Worm (Caenorhabditis elegans) whole organism, L4 larva: Measurements from ENCODE around the gene daf-12.

Source experiments
- F26F4.8 ChIP-seq: fragments of 200-800 bp; sonication (Bioruptor generic); conservative IDR thresholded peaks from 2 replicates; pipeline ENCODE4 v1.3.6; 2022; ENCODE audit warnings: missing genetic modification characterization, missing compliant biosample characterization
- T20F7.1 ChIP-seq: fragments of 200-800 bp; sonication (Bioruptor generic); optimal IDR thresholded peaks from 2 replicates; lab custom pipeline; 2018; ENCODE audit warnings: mild to moderate bottlenecking, missing genetic modification characterization, missing compliant biosample characterization
- Y5F2A.4 ChIP-seq: fragments of 200-800 bp; sonication (Bioruptor generic); optimal IDR thresholded peaks from 2 replicates; lab custom pipeline; 2018; ENCODE audit warnings: mild to moderate bottlenecking, missing genetic modification characterization, missing compliant biosample characterization
- aha-1 ChIP-seq: fragments of 150-350 bp; peaks from one replicate; lab custom pipeline; 2014; ENCODE audit warnings: missing biosample characterization, missing genetic modification characterization
- aly-2 ChIP-seq: sonication (generic microtip); optimal IDR thresholded peaks from 2 replicates; lab custom pipeline; 2018; ENCODE audit warnings: missing biosample characterization, missing genetic modification characterization
- ceh-28 ChIP-seq: fragments of 150-350 bp; optimal IDR thresholded peaks from 2 replicates; lab custom pipeline; 2014; ENCODE audit warnings: missing biosample characterization, missing genetic modification reagents, missing genetic modification characterization
- ceh-62 ChIP-seq: sonication (generic microtip); optimal IDR thresholded peaks from 2 replicates; lab custom pipeline; 2017; ENCODE audit warnings: missing biosample characterization, missing genetic modification characterization
- ces-1 ChIP-seq: fragments of 150-350 bp; sonication (generic microtip); optimal IDR thresholded peaks from 4 replicates; lab custom pipeline; 2014; ENCODE audit warnings: missing biosample characterization, missing genetic modification reagents, missing genetic modification characterization
- daf-16 ChIP-seq, 3 experiments: sonication (generic microtip); optimal IDR thresholded peaks; 2 replicates each; lab custom pipeline; 2016 to 2017; ENCODE audit warnings: missing genetic modification characterization in 3 of 3, missing genetic modification reagents in 3 of 3, mild to moderate bottlenecking in 2 of 3, missing compliant biosample characterization in 2 of 3, missing biosample characterization in 1 of 3, moderate library complexity in 1 of 3
- daf-8 ChIP-seq: fragments of 200-800 bp; sonication (Bioruptor generic); IDR thresholded peaks from 2 replicates; pipeline ENCODE4 v1.3.6; 2022; ENCODE audit warnings: missing genetic modification characterization, missing compliant biosample characterization
- dmd-6 ChIP-seq: fragments of 200-800 bp; sonication (Bioruptor generic); IDR thresholded peaks from 2 replicates; pipeline ENCODE4 v1.3.6; 2022; ENCODE audit warnings: missing genetic modification reagents, missing genetic modification characterization, missing compliant biosample characterization
- dve-1 ChIP-seq: sonication (generic microtip); optimal IDR thresholded peaks from 2 replicates; lab custom pipeline; 2017; ENCODE audit warnings: antibody characterized with exemption, mild to moderate bottlenecking, missing genetic modification characterization, missing compliant biosample characterization; ENCODE audit not compliant: insufficient read depth
- hlh-11 ChIP-seq: fragments of 200-800 bp; sonication (Bioruptor generic); optimal IDR thresholded peaks from 2 replicates; lab custom pipeline; 2018; ENCODE audit warnings: mild to moderate bottlenecking, missing genetic modification characterization, missing compliant biosample characterization
- hlh-30 ChIP-seq: sonication (generic microtip); optimal IDR thresholded peaks from 2 replicates; lab custom pipeline; 2017; ENCODE audit warnings: antibody characterized with exemption, mild to moderate bottlenecking, missing genetic modification characterization, missing compliant biosample characterization; ENCODE audit not compliant: insufficient read depth
- hmg-1.1 ChIP-seq: fragments of 200-800 bp; sonication (Bioruptor generic); IDR thresholded peaks from 2 replicates; pipeline ENCODE4 v1.3.6; 2022; ENCODE audit warnings: missing genetic modification reagents, missing genetic modification characterization, missing compliant biosample characterization
- lin-15B ChIP-seq: fragments of 150-350 bp; sonication (generic microtip); optimal IDR thresholded peaks from 3 replicates; lab custom pipeline; 2014; ENCODE audit warnings: missing biosample characterization, missing genetic modification characterization
- lin-38 ChIP-seq: fragments of 200-800 bp; sonication (Bioruptor generic); IDR thresholded peaks from 2 replicates; pipeline ENCODE4 v1.3.6; 2022; ENCODE audit warnings: missing genetic modification reagents, missing genetic modification characterization, missing compliant biosample characterization
- lsy-2 ChIP-seq, 2 experiments: fragments of 150-350 bp in 1 of 2; sonication (generic microtip) in 1 of 2; optimal IDR thresholded peaks; 2 replicates each; lab custom pipeline; 2014 to 2017; ENCODE audit warnings: missing biosample characterization in 2 of 2, missing genetic modification characterization in 2 of 2
- mep-1 ChIP-seq: fragments of 150-350 bp; sonication (generic microtip); optimal IDR thresholded peaks from 3 replicates; lab custom pipeline; 2014; ENCODE audit warnings: missing biosample characterization, missing genetic modification characterization
- nhr-111 ChIP-seq: fragments of 200-800 bp; sonication (Bioruptor generic); optimal IDR thresholded peaks from 2 replicates; lab custom pipeline; 2018; ENCODE audit warnings: mild to moderate bottlenecking, missing genetic modification characterization, missing compliant biosample characterization
- nhr-28 ChIP-seq: fragments of 150-350 bp; optimal IDR thresholded peaks from 2 replicates; lab custom pipeline; 2014; ENCODE audit warnings: missing biosample characterization, missing genetic modification characterization
- nhr-6 ChIP-seq: fragments of 150-350 bp; optimal IDR thresholded peaks from 2 replicates; lab custom pipeline; 2014; ENCODE audit warnings: missing biosample characterization, missing genetic modification characterization
- nhr-76 ChIP-seq: fragments of 150-350 bp; optimal IDR thresholded peaks from 2 replicates; lab custom pipeline; 2014; ENCODE audit warnings: missing biosample characterization, missing genetic modification characterization
- pha-4 ChIP-seq, 2 experiments: fragments of 150-350 bp in 1 of 2; fragments of 200-800 bp in 1 of 2; sonication (Bioruptor generic) in 1 of 2; IDR thresholded peaks in 1 of 2; optimal IDR thresholded peaks in 1 of 2; 2 replicates each; pipeline versions ENCODE4 v1.3.6 to Lab custom; 2014 to 2022; ENCODE audit warnings: missing genetic modification characterization in 2 of 2, missing genetic modification reagents in 2 of 2, missing biosample characterization in 1 of 2, missing compliant biosample characterization in 1 of 2
- php-3 ChIP-seq: fragments of 200-800 bp; sonication (Bioruptor generic); IDR thresholded peaks from 2 replicates; pipeline ENCODE4 v1.3.6; 2022; ENCODE audit warnings: missing genetic modification reagents, missing genetic modification characterization, missing compliant biosample characterization
- pqm-1 ChIP-seq: sonication (generic microtip); optimal IDR thresholded peaks from 2 replicates; lab custom pipeline; 2017; ENCODE audit warnings: missing biosample characterization, missing genetic modification characterization
- sdz-12 ChIP-seq: fragments of 200-800 bp; sonication (Bioruptor generic); optimal IDR thresholded peaks from 2 replicates; lab custom pipeline; 2018; ENCODE audit warnings: mild to moderate bottlenecking, missing genetic modification characterization, missing compliant biosample characterization
- snpc-1.2 ChIP-seq: fragments of 200-800 bp; sonication (Bioruptor generic); IDR thresholded peaks from 2 replicates; pipeline ENCODE4 v1.3.6; 2022; ENCODE audit warnings: missing genetic modification reagents, missing genetic modification characterization, missing compliant biosample characterization
- spr-3 ChIP-seq: fragments of 200-800 bp; sonication (Bioruptor generic); optimal IDR thresholded peaks from 2 replicates; lab custom pipeline; 2018; ENCODE audit warnings: mild to moderate bottlenecking, missing genetic modification characterization, missing compliant biosample characterization
- unc-62 ChIP-seq, 3 experiments: fragments of 150-350 bp in 1 of 3; sonication (generic microtip); optimal IDR thresholded peaks in 2 of 3; peaks in 1 of 3; 1 replicate in 1 of 3; 2 replicates in 2 of 3; lab custom pipeline; 2014 to 2017; ENCODE audit warnings: missing biosample characterization in 3 of 3, missing genetic modification characterization in 3 of 3, missing genetic modification reagents in 3 of 3, missing genotype in 1 of 3
- zip-2 ChIP-seq: fragments of 150-350 bp; optimal IDR thresholded peaks from 2 replicates; lab custom pipeline; 2014; ENCODE audit warnings: missing biosample characterization, missing genetic modification characterization
- ztf-11 ChIP-seq: fragments of 150-350 bp; optimal IDR thresholded peaks from 2 replicates; lab custom pipeline; 2014; ENCODE audit warnings: missing biosample characterization, missing genetic modification characterization

daf-12 gene

DNA sequence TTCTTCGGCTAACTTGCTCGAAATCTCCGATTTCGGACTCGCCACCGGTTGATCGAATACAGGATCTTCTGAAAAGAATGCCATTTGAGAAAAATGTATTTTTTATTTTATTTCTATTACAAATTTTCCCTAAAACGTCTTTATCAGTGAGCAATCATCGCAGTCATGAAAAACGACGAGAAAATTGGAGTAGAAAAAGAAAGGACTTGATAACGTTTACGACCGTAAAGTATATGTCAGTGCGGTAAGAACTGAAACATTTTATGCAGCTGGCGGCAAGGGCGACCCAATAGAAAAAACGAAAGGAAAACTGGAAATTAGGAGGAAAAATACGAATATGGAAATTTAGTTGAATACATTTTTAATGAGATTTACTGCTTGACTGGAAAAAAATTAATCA, 17.9 kb upstream of the daf-12 start:
- TF ChIP-seq dve-1 (tag; lab: Kevin White, UChicago) (peak; percentile 0), nhr-111 (GFP tag; lab: Kevin White, UChicago) (no peak), daf-16 (GFP tag; optimal IDR thresholded peaks at IDR 0.05; lab: Kevin White, UChicago) (no peak), daf-16 (tag; optimal IDR thresholded peaks at IDR 0.05; lab: Kevin White, UChicago) (peak; percentile 20), aha-1 (tag; lab: Kevin White, UChicago) (no peak), hlh-11 (tag; lab: Kevin White, UChicago) (peak; percentile 33), nhr-28 (tag; lab: Kevin White, UChicago) (peak; percentile 40), pqm-1 (tag; lab: Kevin White, UChicago) (peak; percentile 71), dmd-6 (GFP tag; lab: Robert Waterston, UW) (peak; percentile 36; the same call in 1 of the 2 replicates), php-3 (GFP tag; lab: Robert Waterston, UW) (peak; percentile 59; the same call in 1 of the 2 replicates), snpc-1.2 (GFP tag; lab: Robert Waterston, UW) (no peak)

DNA sequence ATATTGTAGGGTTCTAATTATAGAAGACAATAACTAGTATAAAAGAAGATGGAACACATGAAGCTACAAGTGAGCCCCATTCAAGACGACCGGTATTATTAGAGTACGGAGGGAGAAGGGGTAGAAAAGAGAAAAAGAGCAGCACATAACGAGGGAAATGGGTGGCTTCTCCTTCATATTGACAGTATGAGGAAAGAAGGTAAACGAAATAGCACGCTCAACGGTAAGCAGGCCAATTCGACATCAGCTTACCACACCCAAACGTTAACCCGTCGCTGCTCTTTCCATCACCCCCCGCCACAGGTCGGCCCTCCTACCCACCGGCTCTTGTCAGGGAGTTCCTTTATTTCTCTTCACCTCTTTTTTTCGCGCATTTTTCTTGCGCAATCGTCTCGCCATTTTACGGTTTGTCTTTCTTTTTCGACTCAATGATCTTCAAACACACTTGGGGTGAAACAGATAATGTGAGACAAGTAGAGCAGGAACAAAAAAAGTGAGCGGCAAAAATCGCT, 17.0 kb upstream of the daf-12 start:
- no peak for TF ChIP-seq Y5F2A.4 (GFP tag; lab: Kevin White, UChicago)
- no peak for TF ChIP-seq F26F4.8 (GFP tag; lab: Robert Waterston, UW)
- TF ChIP-seq unc-62 (GFP tag; optimal IDR thresholded peaks at IDR 0.05 in 1 of 2; lab: Kevin White, UChicago): peak in 1 of 2 experiments; percentile 68
- no peak for TF ChIP-seq unc-62 (tag; optimal IDR thresholded peaks at IDR 0.05; lab: Kevin White, UChicago)
- TF ChIP-seq zip-2: no peak
- peak; percentile 18; the same call in 1 of the 2 replicates for TF ChIP-seq dmd-6 (GFP tag; lab: Robert Waterston, UW)

DNA sequence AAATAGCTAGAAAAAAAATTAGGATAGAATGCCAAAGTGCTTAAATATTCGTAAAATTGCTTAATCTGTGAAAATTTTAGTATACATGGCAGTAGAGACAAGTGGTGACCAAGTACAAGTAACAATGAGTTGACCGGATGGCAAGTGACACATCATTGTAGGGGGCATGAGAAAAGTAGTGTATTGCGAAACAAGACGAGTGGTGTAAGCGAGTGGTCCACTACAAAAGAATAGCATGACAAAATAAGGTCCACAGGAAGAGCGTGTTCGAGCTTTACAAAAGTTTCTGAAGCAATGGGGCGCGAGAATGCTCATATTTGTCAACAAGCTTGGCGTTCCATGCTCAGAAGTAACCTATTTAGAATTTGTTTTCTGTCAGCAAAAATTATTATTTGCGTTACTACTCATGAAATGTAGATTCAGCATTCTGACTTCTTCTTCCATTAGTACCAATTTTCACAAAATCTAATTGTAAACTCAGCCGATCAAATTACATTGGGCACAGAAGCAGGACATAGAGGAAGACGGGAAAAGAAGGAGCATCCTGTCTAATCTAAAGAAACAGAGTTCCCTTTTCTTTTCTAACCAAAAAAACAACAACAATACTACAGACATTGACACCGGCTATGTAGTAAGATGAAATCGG, 16.0 kb upstream of the daf-12 start:
- peak; percentile 55 for TF ChIP-seq ces-1 (GFP tag; lab: Kevin White, UChicago)
- TF ChIP-seq aly-2 (tag; lab: Kevin White, UChicago): no peak
- no peak for TF ChIP-seq Y5F2A.4 (GFP tag; lab: Kevin White, UChicago)
- peak; percentile 84 for TF ChIP-seq aha-1 (tag; lab: Kevin White, UChicago)
- TF ChIP-seq, all 104 proteins: peak for 2

DNA sequence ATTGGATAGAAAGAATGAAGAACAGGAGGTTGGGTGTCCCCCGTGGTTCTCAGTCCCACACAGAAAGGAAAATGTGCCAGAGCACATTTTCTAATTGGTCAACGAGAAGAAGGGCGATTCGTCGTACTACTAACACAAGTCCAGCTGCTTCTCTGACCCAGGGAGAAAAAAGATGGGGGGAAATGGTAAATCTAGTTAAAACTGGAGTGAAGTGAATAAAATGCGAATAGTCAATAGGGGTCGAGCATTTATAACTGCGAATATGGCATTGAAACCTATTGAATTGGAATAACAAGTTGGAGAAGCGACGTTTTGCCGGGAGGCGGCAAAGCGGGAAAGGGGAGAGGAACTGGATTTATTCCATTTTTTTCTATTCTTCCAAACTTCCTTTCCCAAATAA, 13.1 kb upstream of the daf-12 start:
- TF ChIP-seq spr-3: no peak
- TF ChIP-seq ztf-11 (tag; lab: Kevin White, UChicago): no peak
- no peak for TF ChIP-seq ceh-28
- peak in 1 of 2 experiments; percentile 21 for TF ChIP-seq unc-62 (GFP tag; optimal IDR thresholded peaks at IDR 0.05 in 1 of 2; lab: Kevin White, UChicago)
- TF ChIP-seq unc-62 (tag; optimal IDR thresholded peaks at IDR 0.05; lab: Kevin White, UChicago): no peak

DNA sequence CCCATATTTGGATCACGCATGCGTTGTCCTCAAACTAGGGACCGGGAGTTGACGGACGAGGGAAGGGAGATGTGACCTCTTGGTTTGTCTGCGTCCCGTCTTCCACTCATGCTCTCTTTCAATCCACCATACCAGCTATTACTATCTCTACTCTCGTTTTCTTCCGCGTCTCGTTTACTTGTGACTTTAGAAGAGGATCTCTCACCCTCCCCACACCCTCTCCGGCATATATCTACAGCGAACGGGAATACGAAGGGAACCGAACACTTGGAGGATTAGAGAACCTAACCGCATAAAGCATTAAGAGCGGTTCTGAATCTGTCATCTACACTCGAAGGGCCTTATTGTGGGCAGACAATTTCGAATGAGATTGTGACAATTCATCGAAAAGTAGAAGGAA, 12.6 kb upstream of the daf-12 start:
- TF ChIP-seq unc-62 (GFP tag; optimal IDR thresholded peaks at IDR 0.05 in 1 of 2; lab: Kevin White, UChicago): peak in 1 of 2 experiments; percentile 84
- TF ChIP-seq unc-62 (tag; optimal IDR thresholded peaks at IDR 0.05; lab: Kevin White, UChicago): no peak
- peak; percentile 51 for TF ChIP-seq hlh-30
- no peak for TF ChIP-seq daf-8
- no peak for TF ChIP-seq ceh-62 (tag; lab: Kevin White, UChicago)

DNA sequence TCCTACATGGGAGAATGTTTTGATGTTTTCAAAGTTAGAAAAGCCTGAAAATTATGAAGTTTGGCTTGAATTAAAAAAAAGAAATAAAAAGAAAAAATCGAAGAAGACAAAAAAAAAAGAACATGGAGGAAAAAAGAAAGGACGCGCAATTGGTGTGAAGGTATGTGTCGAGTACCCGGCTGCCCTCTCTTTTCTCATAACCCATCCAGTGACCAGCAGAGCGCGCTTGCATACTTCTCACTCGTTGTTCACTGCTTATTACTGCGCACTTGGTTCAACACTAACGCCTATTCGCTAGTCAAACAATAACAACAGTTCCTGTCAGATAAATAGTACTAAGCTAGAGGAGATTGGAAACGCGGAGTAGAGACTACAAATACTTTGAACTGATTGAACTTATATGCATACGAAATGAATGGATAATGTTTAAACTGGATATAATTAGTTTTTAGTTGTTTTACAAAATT, 11.5 kb upstream of the daf-12 start, which contains the start of gene abl-1:
Gene abl-1 (minus strand): TSS at position 51 of the 467 bp plus-strand sequence.
- peak; percentile 45 for TF ChIP-seq mep-1 (tag; lab: Kevin White, UChicago)
- TF ChIP-seq lin-15B (tag; lab: Kevin White, UChicago): no peak
- peak in 1 of 2 experiments; percentile 43 for TF ChIP-seq lsy-2 (tag; optimal IDR thresholded peaks at IDR 0.05; lab: Kevin White, UChicago)
- TF ChIP-seq pha-4 (GFP tag; IDR thresholded peaks at IDR 0.05; lab: Robert Waterston, UW): no peak
- peak; percentile 3 for TF ChIP-seq pha-4 (tag; optimal IDR thresholded peaks at IDR 0.05; lab: Kevin White, UChicago)
- peak; percentile 82 for TF ChIP-seq lin-38 (GFP tag; lab: Robert Waterston, UW)
- TF ChIP-seq nhr-28 (tag; lab: Kevin White, UChicago): peak; percentile 17
- TF ChIP-seq nhr-76 (tag; lab: Kevin White, UChicago): no peak
- peak; percentile 28 for TF ChIP-seq nhr-6
- TF ChIP-seq T20F7.1 (GFP tag; lab: Kevin White, UChicago): no peak
- no peak for TF ChIP-seq sdz-12 (GFP tag; lab: Kevin White, UChicago)
- TF ChIP-seq hmg-1.1: peak; percentile 42; the same call in 1 of the 2 replicates
- TF ChIP-seq unc-62 (GFP tag; optimal IDR thresholded peaks at IDR 0.05 in 1 of 2; lab: Kevin White, UChicago): peak in 1 of 2 experiments; percentile 88
- no peak for TF ChIP-seq unc-62 (tag; optimal IDR thresholded peaks at IDR 0.05; lab: Kevin White, UChicago)
